Worm (Caenorhabditis elegans): ENCODE results near the gene pgap-2.

The pgap-2 gene

DNA sequence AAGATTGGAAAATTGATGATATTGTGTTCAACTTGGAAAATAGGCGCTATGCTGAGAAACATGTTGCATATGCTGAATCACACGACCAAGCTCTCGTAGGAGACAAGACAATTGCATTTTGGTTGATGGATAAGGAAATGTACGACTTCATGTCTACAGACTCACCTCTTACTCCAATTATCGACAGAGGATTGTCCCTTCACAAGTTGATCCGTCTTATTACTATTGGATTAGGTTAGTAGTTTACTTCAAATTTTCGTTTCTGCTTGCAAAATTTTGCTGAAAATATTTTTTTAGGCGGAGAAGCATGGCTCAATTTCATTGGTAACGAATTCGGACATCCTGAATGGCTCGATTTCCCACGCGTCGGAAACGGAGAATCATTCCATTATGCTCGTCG lies 8.4 kb upstream of the pgap-2 start:
- TF ChIP-seq tbx-2 (tag; optimal IDR thresholded peaks at IDR 0.05) (no peak), ceh-18 (tag; optimal IDR thresholded peaks at IDR 0.05) (no peak), pha-2 (tag; optimal IDR thresholded peaks at IDR 0.05) (no peak), ttx-3 (tag; optimal IDR thresholded peaks at IDR 0.05) (no peak), unc-55 (GFP tag; optimal IDR thresholded peaks at IDR 0.05) (no peak), ceh-2 (tag; optimal IDR thresholded peaks at IDR 0.05) (no peak), ceh-30 (tag; optimal IDR thresholded peaks at IDR 0.05) (no peak)

DNA sequence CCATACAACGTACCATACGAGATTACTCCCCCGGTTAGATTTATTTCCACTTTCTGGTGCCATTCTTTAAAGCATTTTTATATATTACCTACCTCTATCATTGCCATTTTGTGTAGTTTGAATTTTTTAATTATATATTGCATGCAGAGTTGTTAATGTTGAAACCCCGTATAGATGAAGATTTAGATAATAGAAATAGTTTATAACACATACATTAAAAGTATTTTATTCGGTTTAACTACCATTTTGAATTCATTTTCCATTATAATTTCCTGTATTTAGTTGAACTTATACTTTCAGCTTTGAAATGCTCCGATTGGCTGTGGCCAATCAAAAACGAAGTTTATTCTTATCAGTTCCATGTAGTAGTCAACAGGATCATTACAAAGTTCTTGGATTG lies 7.5 kb upstream of the pgap-2 start, which contains the start of gene dnj-18:
TSS of gene dnj-18 (plus strand) at position 301 of the 400 bp plus-strand sequence.
- TF ChIP-seq ceh-19 (GFP tag; optimal IDR thresholded peaks at IDR 0.05) (no peak), madf-2 (tag; optimal IDR thresholded peaks at IDR 0.05) (no peak), dmd-4 (tag; optimal IDR thresholded peaks at IDR 0.05; ENCODE audit: borderline replicate concordance) (no peak), sdc-2 (tag; optimal IDR thresholded peaks at IDR 0.05) (no peak), sox-4 (tag; optimal IDR thresholded peaks at IDR 0.05) (no peak)

DNA sequence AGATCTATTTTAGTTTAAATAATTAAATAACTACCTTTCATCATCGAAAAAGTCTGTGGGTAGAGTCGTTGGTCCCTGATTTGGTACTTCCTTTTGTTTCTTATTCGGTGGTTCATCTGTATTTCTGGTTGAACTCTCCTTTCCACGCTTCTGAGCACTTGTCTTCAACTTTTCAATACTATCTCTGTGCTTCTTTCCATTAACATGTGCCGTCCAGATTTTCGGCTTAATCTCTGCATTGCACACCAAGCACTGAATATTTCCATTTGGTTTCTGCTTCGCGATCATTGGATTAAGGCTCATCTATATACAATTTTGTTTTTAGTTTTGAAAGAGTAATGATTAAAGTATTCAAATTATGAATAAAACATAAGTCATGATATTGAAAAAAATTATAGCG lies 5.4 kb upstream of the pgap-2 start, which contains the start of gene sel-13:
TSS of gene sel-13 (minus strand) at position 303 of the 400 bp plus-strand sequence.
- no peak for TF ChIP-seq sdc-2 (tag; optimal IDR thresholded peaks at IDR 0.05)
- no peak for TF ChIP-seq sox-4 (tag; optimal IDR thresholded peaks at IDR 0.05)
- TF ChIP-seq tbx-7 (tag; optimal IDR thresholded peaks at IDR 0.05), result no peak
- no peak for TF ChIP-seq K02D7.2 (tag; optimal IDR thresholded peaks at IDR 0.05)
- no peak for TF ChIP-seq nfya-1 (tag; optimal IDR thresholded peaks at IDR 0.05)
- TF ChIP-seq unc-86 (tag; optimal IDR thresholded peaks at IDR 0.05), result no peak
- TF ChIP-seq ama-1 (optimal IDR thresholded peaks at IDR 0.05), result no peak
- TF ChIP-seq ceh-9 (tag; optimal IDR thresholded peaks at IDR 0.05), result no peak
- TF ChIP-seq ceh-14 (tag; optimal IDR thresholded peaks at IDR 0.05), result no peak

DNA sequence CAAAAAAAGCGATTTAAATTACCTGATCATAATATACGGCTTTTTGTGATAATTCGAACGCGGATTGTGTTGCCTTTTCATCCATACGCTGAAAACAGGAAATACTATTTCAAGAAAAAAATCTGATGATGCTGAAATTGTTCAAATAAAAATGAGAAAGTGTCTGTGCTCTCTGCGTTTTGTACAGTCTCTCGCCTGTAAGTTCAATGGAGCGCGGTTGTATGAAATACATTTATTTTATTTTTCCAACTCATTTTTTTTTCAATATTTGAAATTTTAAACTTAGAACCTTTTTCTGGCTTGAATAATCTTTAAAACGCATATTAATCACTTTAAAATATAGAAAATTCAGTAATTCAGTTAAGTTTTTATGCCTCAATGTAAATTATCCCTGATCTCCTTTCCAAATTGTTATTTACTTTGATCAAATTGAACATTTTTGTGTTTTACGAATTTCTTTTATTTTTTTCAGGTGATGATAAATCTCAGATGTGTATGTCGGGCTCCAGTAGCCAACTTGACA lies 1.3 kb upstream of the pgap-2 start, which contains the start of the genes clp-2 and mrpl-16:
TSS of gene clp-2 (minus strand) at position 94 of the 523 bp plus-strand sequence.
TSS of gene mrpl-16 (plus strand) at position 473 of the 523 bp plus-strand sequence.
- peak; percentile 18 for TF ChIP-seq unc-42 (tag; optimal IDR thresholded peaks at IDR 0.05)
- TF ChIP-seq unc-86 (tag; optimal IDR thresholded peaks at IDR 0.05), result no peak
- TF ChIP-seq hlh-15 (tag; optimal IDR thresholded peaks at IDR 0.05), result no peak

DNA sequence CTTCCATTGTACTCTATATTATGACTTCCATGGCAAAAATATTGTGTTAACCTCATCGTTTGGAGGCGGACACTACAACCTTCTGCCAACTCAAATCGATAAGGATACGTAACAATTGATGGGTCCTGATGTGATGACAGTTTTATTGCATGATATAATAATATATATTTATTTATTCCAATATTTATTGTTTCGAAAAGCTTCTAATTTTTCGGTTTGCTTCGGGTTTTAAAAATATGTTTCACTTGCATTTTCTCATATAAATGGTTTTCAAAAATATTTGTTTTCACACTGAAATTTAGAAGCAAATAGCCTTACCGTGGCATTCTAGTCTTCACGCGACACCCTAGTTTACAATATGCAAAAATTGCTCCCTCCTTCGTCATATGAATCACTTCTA lies 1.4 kb downstream of the pgap-2 start, which contains the start of gene T04A8.13:
TSS of gene T04A8.13 (plus strand) at position 301 of the 400 bp plus-strand sequence.
- no peak for TF ChIP-seq ceh-34 (tag; optimal IDR thresholded peaks at IDR 0.05)
- TF ChIP-seq syd-9 (tag; optimal IDR thresholded peaks at IDR 0.05), result no peak
- TF ChIP-seq ets-4 (tag; optimal IDR thresholded peaks at IDR 0.05), result no peak
- no peak for TF ChIP-seq madf-2 (tag; optimal IDR thresholded peaks at IDR 0.05)
- no peak for TF ChIP-seq fkh-6 (tag; optimal IDR thresholded peaks at IDR 0.05)
- TF ChIP-seq hlh-13 (GFP tag; optimal IDR thresholded peaks at IDR 0.05), result no peak
- TF ChIP-seq pqm-1 (tag; optimal IDR thresholded peaks at IDR 0.05), result no peak
- TF ChIP-seq rnt-1 (tag; optimal IDR thresholded peaks at IDR 0.05), result no peak

DNA sequence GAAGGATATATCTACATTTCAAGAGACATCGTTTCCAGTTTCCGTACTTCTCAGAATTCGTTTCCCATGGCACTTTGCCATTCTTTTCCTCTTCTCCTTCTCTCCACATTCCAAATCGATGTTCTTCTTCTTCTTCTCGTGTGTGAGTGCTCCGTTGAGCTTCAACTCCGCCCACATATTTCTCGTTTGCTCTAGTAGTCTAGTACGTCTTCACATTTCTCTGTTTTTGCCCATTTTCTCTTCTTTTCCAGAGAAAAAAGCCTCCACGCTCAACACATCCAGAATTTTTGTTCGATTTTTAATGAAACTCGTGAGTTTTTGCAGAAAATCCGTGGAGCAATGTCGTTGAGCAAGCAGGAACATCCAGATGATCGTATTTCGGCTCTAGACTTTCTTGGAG lies 3.6 kb downstream of the pgap-2 start, which contains the start of gene T04A8.18:
TSS of gene T04A8.18 (plus strand) at position 301 of the 400 bp plus-strand sequence.
- TF ChIP-seq F13H6.1 (tag; optimal IDR thresholded peaks at IDR 0.05) (no peak), K09A11.1 (tag; optimal IDR thresholded peaks at IDR 0.05; ENCODE audit: insufficient read depth) (no peak), unc-55 (GFP tag; optimal IDR thresholded peaks at IDR 0.05) (no peak), hlh-15 (tag; optimal IDR thresholded peaks at IDR 0.05) (no peak)

DNA sequence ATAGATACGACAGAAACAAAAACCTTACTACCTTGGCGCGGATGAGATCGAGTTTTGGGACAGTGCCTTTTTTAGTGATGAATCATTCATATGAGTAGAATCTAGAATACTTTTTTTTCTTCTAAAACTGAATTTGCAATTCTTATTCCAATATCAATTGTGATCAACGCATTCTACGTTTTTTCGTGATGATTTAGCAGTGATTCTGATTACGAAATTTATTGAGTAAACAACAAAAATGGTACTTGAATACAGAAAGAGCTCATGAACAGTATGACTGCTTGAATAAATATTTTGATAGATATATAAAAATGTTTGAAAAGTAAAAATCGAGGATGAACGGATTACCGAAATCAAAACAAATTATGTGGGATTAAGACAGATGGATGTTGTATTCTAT lies 9.8 kb downstream of the pgap-2 start, which contains the start of gene him-18:
TSS of gene him-18 (minus strand) at position 101 of the 400 bp plus-strand sequence.
- no peak for TF ChIP-seq hlh-15 (tag; optimal IDR thresholded peaks at IDR 0.05)
- no peak for TF ChIP-seq ceh-19 (GFP tag; optimal IDR thresholded peaks at IDR 0.05)
- no peak for TF ChIP-seq fkh-10 (GFP tag; optimal IDR thresholded peaks at IDR 0.05)
- no peak for TF ChIP-seq pros-1 (tag; optimal IDR thresholded peaks at IDR 0.05)
- TF ChIP-seq madf-2 (tag; optimal IDR thresholded peaks at IDR 0.05), result no peak
- TF ChIP-seq T23F11.4 (GFP tag; optimal IDR thresholded peaks at IDR 0.05), result no peak
- no peak for TF ChIP-seq zip-5 (tag; optimal IDR thresholded peaks at IDR 0.05)

Data from whole organism, late embryonic.